Worm (Caenorhabditis elegans) whole organism, L4 larva: ENCODE results near the gene C33F10.11.

Experiments
- F26F4.8 ChIP-seq: fragments of 200-800 bp; sonication (Bioruptor generic); conservative IDR thresholded peaks from 2 replicates; pipeline ENCODE4 v1.3.6; 2022; ENCODE audit warnings: missing genetic modification characterization, missing compliant biosample characterization
- F44E2.7 ChIP-seq: fragments of 200-800 bp; sonication (Bioruptor generic); IDR thresholded peaks from 2 replicates; pipeline ENCODE4 v2.1.2; 2022; ENCODE audit warnings: missing genetic modification characterization, missing compliant biosample characterization
- F49E8.2 ChIP-seq: sonication (generic microtip); optimal IDR thresholded peaks from 2 replicates; lab custom pipeline; 2016; ENCODE audit warnings: missing compliant biosample characterization, mild to moderate bottlenecking, missing genetic modification characterization, borderline replicate concordance
- R02D3.7 ChIP-seq: fragments of 150-350 bp; sonication (generic microtip); optimal IDR thresholded peaks from 3 replicates; lab custom pipeline; 2014; ENCODE audit warnings: missing biosample characterization, missing genetic modification characterization
- T26A8.4 ChIP-seq: fragments of 200-800 bp; sonication (Bioruptor generic); IDR thresholded peaks from 2 replicates; pipeline ENCODE4 v1.3.6; 2022; ENCODE audit warnings: missing genetic modification characterization, missing compliant biosample characterization
- Y48G9A.11 ChIP-seq: fragments of 200-800 bp; sonication (Bioruptor generic); IDR thresholded peaks from 2 replicates; pipeline ENCODE4 v1.3.6; 2022; ENCODE audit warnings: missing genetic modification reagents, missing genetic modification characterization, missing compliant biosample characterization
- Y5F2A.4 ChIP-seq: fragments of 200-800 bp; sonication (Bioruptor generic); optimal IDR thresholded peaks from 2 replicates; lab custom pipeline; 2018; ENCODE audit warnings: mild to moderate bottlenecking, missing genetic modification characterization, missing compliant biosample characterization
- ZK337.2 ChIP-seq: fragments of 200-800 bp; sonication (Bioruptor generic); IDR thresholded peaks from 2 replicates; pipeline ENCODE4 v1.3.6; 2022; ENCODE audit warnings: missing genetic modification reagents, missing genetic modification characterization, missing compliant biosample characterization
- ceh-20 ChIP-seq: fragments of 200-800 bp; sonication (Bioruptor generic); IDR thresholded peaks from 2 replicates; pipeline ENCODE4 v1.3.6; 2022; ENCODE audit warnings: missing genetic modification reagents, missing genetic modification characterization, missing compliant biosample characterization
- ceh-28 ChIP-seq: fragments of 150-350 bp; optimal IDR thresholded peaks from 2 replicates; lab custom pipeline; 2014; ENCODE audit warnings: missing biosample characterization, missing genetic modification reagents, missing genetic modification characterization
- ceh-32 ChIP-seq: sonication (generic microtip); optimal IDR thresholded peaks from 2 replicates; lab custom pipeline; 2016; ENCODE audit warnings: mild to moderate bottlenecking, missing genetic modification characterization, missing compliant biosample characterization; ENCODE audit not compliant: poor library complexity
- ceh-62 ChIP-seq: sonication (generic microtip); optimal IDR thresholded peaks from 2 replicates; lab custom pipeline; 2017; ENCODE audit warnings: missing biosample characterization, missing genetic modification characterization
- ctbp-1 ChIP-seq: fragments of 200-800 bp; sonication (Bioruptor generic); IDR thresholded peaks from 2 replicates; pipeline ENCODE4 v1.3.6; 2022; ENCODE audit warnings: missing genetic modification reagents, missing genetic modification characterization, missing compliant biosample characterization
- daf-12 ChIP-seq: fragments of 150-350 bp; optimal IDR thresholded peaks from 2 replicates; lab custom pipeline; 2014; ENCODE audit warnings: missing biosample characterization, missing genetic modification reagents, missing genetic modification characterization
- dmd-8 ChIP-seq: fragments of 200-800 bp; sonication (Bioruptor generic); IDR thresholded peaks from 2 replicates; pipeline ENCODE4 v1.3.6; 2022; ENCODE audit warnings: missing genetic modification characterization, missing compliant biosample characterization
- dpl-1 ChIP-seq: fragments of 150-350 bp; optimal IDR thresholded peaks from 2 replicates; lab custom pipeline; 2014; ENCODE audit warnings: missing biosample characterization, missing genetic modification reagents, missing genetic modification characterization
- duxl-1 ChIP-seq: sonication (generic microtip); optimal IDR thresholded peaks from 2 replicates; lab custom pipeline; 2016; ENCODE audit warnings: mild to moderate bottlenecking, missing genetic modification characterization, moderate library complexity, missing compliant biosample characterization; ENCODE audit not compliant: poor library complexity
- egl-27 ChIP-seq: sonication (generic microtip); optimal IDR thresholded peaks from 3 replicates; lab custom pipeline; 2017; ENCODE audit warnings: missing biosample characterization, missing genetic modification reagents, missing genetic modification characterization
- fkh-10 ChIP-seq: fragments of 150-350 bp; optimal IDR thresholded peaks from 2 replicates; lab custom pipeline; 2014; ENCODE audit warnings: missing biosample characterization, missing genetic modification reagents, missing genetic modification characterization
- fos-1 ChIP-seq: fragments of 150-350 bp; optimal IDR thresholded peaks from 2 replicates; lab custom pipeline; 2014; ENCODE audit warnings: missing biosample characterization, missing genetic modification characterization
- gei-8 ChIP-seq: fragments of 200-800 bp; sonication (Bioruptor generic); optimal IDR thresholded peaks from 2 replicates; lab custom pipeline; 2018; ENCODE audit warnings: mild to moderate bottlenecking, missing genetic modification characterization, missing compliant biosample characterization
- hlh-11 ChIP-seq: fragments of 200-800 bp; sonication (Bioruptor generic); optimal IDR thresholded peaks from 2 replicates; lab custom pipeline; 2018; ENCODE audit warnings: mild to moderate bottlenecking, missing genetic modification characterization, missing compliant biosample characterization
- lim-7 ChIP-seq: fragments of 200-800 bp; sonication (Bioruptor generic); IDR thresholded peaks from 2 replicates; pipeline ENCODE4 v1.3.6; 2022; ENCODE audit warnings: missing genetic modification characterization, missing compliant biosample characterization
- lin-1 ChIP-seq: fragments of 200-800 bp; sonication (Bioruptor generic); IDR thresholded peaks from 2 replicates; pipeline ENCODE4 v1.3.6; 2022; ENCODE audit warnings: missing genetic modification reagents, missing genetic modification characterization, missing compliant biosample characterization
- lin-13 ChIP-seq: fragments of 150-350 bp; optimal IDR thresholded peaks from 2 replicates; lab custom pipeline; 2014; ENCODE audit warnings: missing biosample characterization, missing genetic modification reagents, missing genetic modification characterization
- lin-39 ChIP-seq: fragments of 150-350 bp; optimal IDR thresholded peaks from 2 replicates; lab custom pipeline; 2014; ENCODE audit warnings: missing biosample characterization, missing genetic modification reagents, missing genetic modification characterization
- lir-3 ChIP-seq: sonication (generic microtip); optimal IDR thresholded peaks from 2 replicates; lab custom pipeline; 2016; ENCODE audit warnings: mild to moderate bottlenecking, missing genetic modification characterization, missing compliant biosample characterization
- lsy-2 ChIP-seq, 2 experiments: fragments of 150-350 bp in 1 of 2; sonication (generic microtip) in 1 of 2; optimal IDR thresholded peaks; 2 replicates each; lab custom pipeline; 2014 to 2017; ENCODE audit warnings: missing biosample characterization in 2 of 2, missing genetic modification characterization in 2 of 2
- mdl-1 ChIP-seq, 2 experiments: fragments of 150-350 bp in 1 of 2; sonication (generic microtip) in 1 of 2; optimal IDR thresholded peaks; 2 replicates each; lab custom pipeline; 2014 to 2017; ENCODE audit warnings: missing biosample characterization in 2 of 2, missing genetic modification characterization in 2 of 2
- mep-1 ChIP-seq: fragments of 150-350 bp; sonication (generic microtip); optimal IDR thresholded peaks from 3 replicates; lab custom pipeline; 2014; ENCODE audit warnings: missing biosample characterization, missing genetic modification characterization
- mes-2 ChIP-seq: sonication (generic microtip); optimal IDR thresholded peaks from 2 replicates; lab custom pipeline; 2016; ENCODE audit warnings: missing genotype, mild to moderate bottlenecking, missing genetic modification characterization, missing compliant biosample characterization; ENCODE audit not compliant: poor library complexity, severe bottlenecking
- nhr-28 ChIP-seq: fragments of 150-350 bp; optimal IDR thresholded peaks from 2 replicates; lab custom pipeline; 2014; ENCODE audit warnings: missing biosample characterization, missing genetic modification characterization
- nhr-41 ChIP-seq: fragments of 200-800 bp; sonication (Bioruptor generic); IDR thresholded peaks from 2 replicates; pipeline ENCODE4 v1.3.6; 2022; ENCODE audit warnings: missing genetic modification reagents, missing genetic modification characterization, missing compliant biosample characterization
- nhr-42 ChIP-seq: fragments of 200-800 bp; sonication (Bioruptor generic); IDR thresholded peaks from 2 replicates; pipeline ENCODE4 v1.3.6; 2022; ENCODE audit warnings: missing genetic modification characterization, missing compliant biosample characterization
- nhr-48 ChIP-seq: sonication (generic microtip); optimal IDR thresholded peaks from 2 replicates; lab custom pipeline; 2016; ENCODE audit warnings: mild to moderate bottlenecking, missing genetic modification characterization, missing compliant biosample characterization
- nhr-6 ChIP-seq: fragments of 150-350 bp; optimal IDR thresholded peaks from 2 replicates; lab custom pipeline; 2014; ENCODE audit warnings: missing biosample characterization, missing genetic modification characterization
- nhr-76 ChIP-seq: fragments of 150-350 bp; optimal IDR thresholded peaks from 2 replicates; lab custom pipeline; 2014; ENCODE audit warnings: missing biosample characterization, missing genetic modification characterization
- pqm-1 ChIP-seq: sonication (generic microtip); optimal IDR thresholded peaks from 2 replicates; lab custom pipeline; 2017; ENCODE audit warnings: missing biosample characterization, missing genetic modification characterization
- sdz-12 ChIP-seq: fragments of 200-800 bp; sonication (Bioruptor generic); optimal IDR thresholded peaks from 2 replicates; lab custom pipeline; 2018; ENCODE audit warnings: mild to moderate bottlenecking, missing genetic modification characterization, missing compliant biosample characterization
- set-16 ChIP-seq: fragments of 200-800 bp; sonication (Bioruptor generic); IDR thresholded peaks from 2 replicates; pipeline ENCODE4 v1.3.6; 2022; ENCODE audit warnings: missing genetic modification reagents, missing genetic modification characterization, missing compliant biosample characterization
- skn-1 ChIP-seq: fragments of 150-350 bp; optimal IDR thresholded peaks from 2 replicates; lab custom pipeline; 2014; ENCODE audit warnings: missing biosample characterization, missing genetic modification characterization
- snpc-1.2 ChIP-seq: fragments of 200-800 bp; sonication (Bioruptor generic); IDR thresholded peaks from 2 replicates; pipeline ENCODE4 v1.3.6; 2022; ENCODE audit warnings: missing genetic modification reagents, missing genetic modification characterization, missing compliant biosample characterization
- snpc-4 ChIP-seq: fragments of 150-350 bp; optimal IDR thresholded peaks from 2 replicates; lab custom pipeline; 2014; ENCODE audit warnings: missing biosample characterization, missing genetic modification characterization
- spr-1 ChIP-seq: sonication (generic microtip); optimal IDR thresholded peaks from 2 replicates; lab custom pipeline; 2016; ENCODE audit warnings: mild to moderate bottlenecking, missing genetic modification characterization, missing compliant biosample characterization
- spr-3 ChIP-seq: fragments of 200-800 bp; sonication (Bioruptor generic); optimal IDR thresholded peaks from 2 replicates; lab custom pipeline; 2018; ENCODE audit warnings: mild to moderate bottlenecking, missing genetic modification characterization, missing compliant biosample characterization
- unc-130 ChIP-seq: sonication (generic microtip); optimal IDR thresholded peaks from 2 replicates; lab custom pipeline; 2016; ENCODE audit warnings: missing genetic modification reagents, missing genetic modification characterization, missing compliant biosample characterization
- unc-39 ChIP-seq: sonication (generic microtip); optimal IDR thresholded peaks from 2 replicates; lab custom pipeline; 2017; ENCODE audit warnings: missing biosample characterization, missing genetic modification characterization
- unc-62 ChIP-seq, 3 experiments: fragments of 150-350 bp in 1 of 3; sonication (generic microtip); optimal IDR thresholded peaks in 2 of 3; peaks in 1 of 3; 1 replicate in 1 of 3; 2 replicates in 2 of 3; lab custom pipeline; 2014 to 2017; ENCODE audit warnings: missing biosample characterization in 3 of 3, missing genetic modification characterization in 3 of 3, missing genetic modification reagents in 3 of 3, missing genotype in 1 of 3
- vab-7 ChIP-seq: fragments of 200-800 bp; sonication (Bioruptor generic); IDR thresholded peaks from 2 replicates; pipeline ENCODE4 v1.3.6; 2022; ENCODE audit warnings: missing genetic modification reagents, missing genetic modification characterization, missing compliant biosample characterization
- zag-1 ChIP-seq: fragments of 150-350 bp; optimal IDR thresholded peaks from 2 replicates; lab custom pipeline; 2014; ENCODE audit warnings: missing biosample characterization, missing genetic modification characterization
- ztf-11 ChIP-seq: fragments of 150-350 bp; optimal IDR thresholded peaks from 2 replicates; lab custom pipeline; 2014; ENCODE audit warnings: missing biosample characterization, missing genetic modification characterization

Gene C33F10.11

ce11 chrII:4851594-4852106 is 17.0 kb upstream of the C33F10.11 start, which contains the start of gene dnj-9 (continued):
- no peak for TF ChIP-seq nhr-41 (GFP tag; lab: Robert Waterston, UW)
- no peak for TF ChIP-seq ceh-62
- TF ChIP-seq nhr-28: peak; percentile 83
- peak; percentile 68 to 96 for TF ChIP-seq lsy-2 (tag; optimal IDR thresholded peaks at IDR 0.05; lab: Kevin White, UChicago)
- TF ChIP-seq F49E8.2 (tag; lab: Kevin White, UChicago): peak; percentile 89
- TF ChIP-seq sdz-12 (GFP tag; lab: Kevin White, UChicago): no peak
- TF ChIP-seq skn-1 (tag; lab: Kevin White, UChicago): no peak
- TF ChIP-seq Y5F2A.4 (GFP tag; lab: Kevin White, UChicago): no peak
- no peak for TF ChIP-seq F26F4.8
- TF ChIP-seq dmd-8 (GFP tag; lab: Robert Waterston, UW): no peak
- no peak for TF ChIP-seq gei-8 (GFP tag; lab: Kevin White, UChicago)
- no peak for TF ChIP-seq daf-12 (tag; lab: Kevin White, UChicago)
- no peak for TF ChIP-seq unc-39 (tag; lab: Kevin White, UChicago)
- TF ChIP-seq snpc-1.2 (GFP tag; lab: Robert Waterston, UW): peak; percentile 73; the same call in 1 of the 2 replicates
- peak; percentile 41 for TF ChIP-seq nhr-76 (tag; lab: Kevin White, UChicago)
- TF ChIP-seq set-16: no peak
- peak; percentile 56; the same call in 1 of the 2 replicates for TF ChIP-seq ZK337.2
- peak; percentile 88 for TF ChIP-seq ctbp-1
- peak; percentile 72 for TF ChIP-seq Y48G9A.11
- TF ChIP-seq lin-1 (GFP tag; lab: Robert Waterston, UW): peak; percentile 89
- TF ChIP-seq vab-7 (GFP tag; lab: Robert Waterston, UW): no peak
- peak; percentile 76 for TF ChIP-seq zag-1
- TF ChIP-seq mes-2 (tag; lab: Kevin White, UChicago): peak; percentile 95
- peak; percentile 92 for TF ChIP-seq duxl-1
- peak; percentile 96 for TF ChIP-seq mep-1
- TF ChIP-seq spr-3 (GFP tag; lab: Kevin White, UChicago): peak; percentile 92
- TF ChIP-seq ceh-28 (tag; lab: Kevin White, UChicago): no peak
- no peak for TF ChIP-seq ztf-11 (tag; lab: Kevin White, UChicago)
- peak; percentile 18 for TF ChIP-seq lir-3 (tag; lab: Kevin White, UChicago)
- no peak for TF ChIP-seq egl-27 (tag; lab: Kevin White, UChicago)
- TF ChIP-seq fos-1 (tag; lab: Kevin White, UChicago): no peak
- peak; percentile 62 for TF ChIP-seq ceh-32 (tag; lab: Kevin White, UChicago)
- no peak for TF ChIP-seq R02D3.7
- peak; percentile 81 for TF ChIP-seq lin-13
- peak; percentile 86 for TF ChIP-seq fkh-10 (GFP tag; lab: Kevin White, UChicago)
- TF ChIP-seq unc-62 (GFP tag; optimal IDR thresholded peaks at IDR 0.05 in 1 of 2; lab: Kevin White, UChicago): peak in 1 of 2 experiments; percentile 98
- TF ChIP-seq unc-62 (tag; optimal IDR thresholded peaks at IDR 0.05; lab: Kevin White, UChicago): no peak
- peak; percentile 89 for TF ChIP-seq nhr-48 (tag; lab: Kevin White, UChicago)
- peak; percentile 100 for TF ChIP-seq dpl-1 (GFP tag; lab: Kevin White, UChicago)
- peak; percentile 90 for TF ChIP-seq ceh-20 (GFP tag; lab: Robert Waterston, UW)
- TF ChIP-seq hlh-11: peak; percentile 92
- TF ChIP-seq nhr-42 (GFP tag; lab: Robert Waterston, UW): peak; percentile 82
- peak; percentile 52 for TF ChIP-seq unc-130
- TF ChIP-seq mdl-1 (tag; optimal IDR thresholded peaks at IDR 0.05; lab: Kevin White, UChicago): peak in 1 of 2 experiments; percentile 51
- TF ChIP-seq snpc-4 (tag; lab: Kevin White, UChicago): peak; percentile 19
- no peak for TF ChIP-seq lim-7 (GFP tag; lab: Robert Waterston, UW)
- TF ChIP-seq pqm-1 (tag; lab: Kevin White, UChicago): no peak
- peak; percentile 93 for TF ChIP-seq nhr-6
- TF ChIP-seq lin-39 (tag; lab: Kevin White, UChicago): no peak
- peak; percentile 94 for TF ChIP-seq spr-1
- TF ChIP-seq T26A8.4 (GFP tag; lab: Robert Waterston, UW): peak; percentile 95
- no peak for TF ChIP-seq F44E2.7 (GFP tag; lab: Robert Waterston, UW)
